Worm (Caenorhabditis elegans) whole organism, mixed stage, embryonic: ENCODE data around the gene Y104H12D.2.

Experiments used
- ceh-83 ChIP-seq: fragments of 200-800 bp; sonication (Bioruptor generic); optimal IDR thresholded peaks from 2 replicates; lab custom pipeline; 2018; ENCODE audit warnings: mild to moderate bottlenecking, missing genetic modification characterization, missing compliant biosample characterization
- nhr-76 ChIP-seq: sonication (generic microtip); optimal IDR thresholded peaks from 2 replicates; lab custom pipeline; 2017; ENCODE audit warnings: missing biosample characterization, missing genetic modification characterization
- tbx-8 ChIP-seq: fragments of 200-800 bp; sonication (Bioruptor generic); optimal IDR thresholded peaks from 2 replicates; lab custom pipeline; 2018; ENCODE audit warnings: mild to moderate bottlenecking, missing genetic modification characterization, moderate library complexity, missing compliant biosample characterization
- unc-120 ChIP-seq: sonication (generic microtip); optimal IDR thresholded peaks from 2 replicates; lab custom pipeline; 2017; ENCODE audit warnings: missing genetic modification characterization, missing compliant biosample characterization; ENCODE audit not compliant: poor library complexity, severe bottlenecking
- unc-62 ChIP-seq: fragments of 150-350 bp; optimal IDR thresholded peaks from 2 replicates; lab custom pipeline; 2014; ENCODE audit warnings: missing biosample characterization, missing genetic modification reagents, missing genetic modification characterization

DNA sequence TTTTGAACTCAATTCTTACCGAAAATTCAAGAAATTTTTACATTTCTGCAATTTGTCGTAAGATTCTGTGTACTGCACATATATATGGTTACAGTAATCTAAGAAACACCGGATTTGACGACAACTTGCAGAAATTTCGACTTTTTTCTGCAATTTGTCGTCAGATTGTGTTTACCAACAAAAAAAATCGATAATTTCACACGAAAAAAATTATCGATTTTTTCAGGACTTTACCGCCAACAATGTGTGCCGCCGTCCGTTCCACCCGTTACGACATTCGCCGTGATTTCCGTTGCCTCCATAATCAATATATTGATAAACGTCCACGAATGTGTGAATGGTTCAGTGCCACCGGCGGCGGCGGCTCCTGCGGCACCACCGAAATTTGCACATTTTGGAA, 3.4 kb upstream of the Y104H12D.2 start:
- no peak for TF ChIP-seq unc-62
- no peak for TF ChIP-seq tbx-8 (GFP tag; lab: Kevin White, UChicago)
- no peak for TF ChIP-seq ceh-83
- no peak for TF ChIP-seq unc-120 (tag; lab: Kevin White, UChicago)
- no peak for TF ChIP-seq nhr-76 (tag; lab: Kevin White, UChicago)
